Fruit fly (Drosophila melanogaster) whole organism, embryonic: Measurements from ENCODE around the gene CG31792.

Source experiments
- Aef1 ChIP-seq: fragments of 200-800 bp; sonication (Bioruptor generic); IDR thresholded peaks from 3 replicates; pipeline ENCODE4 v1.3.6; 2022; ENCODE audit warnings: missing biosample characterization, missing genetic modification characterization
- Atf3 ChIP-seq: fragments of 200-800 bp; sonication (Bioruptor generic); optimal IDR thresholded peaks from 3 replicates; lab custom pipeline; 2016; ENCODE audit warnings: missing biosample characterization, missing genetic modification characterization
- BEAF-32 ChIP-seq: fragments of 200-800 bp; sonication (Bioruptor generic); optimal IDR thresholded peaks from 3 replicates; lab custom pipeline; 2017; ENCODE audit warnings: missing biosample characterization, missing genetic modification characterization, mild to moderate bottlenecking, moderate library complexity, missing genetic modification reagents
- CG10565 ChIP-seq: fragments of 200-800 bp; sonication (Bioruptor generic); optimal IDR thresholded peaks from 3 replicates; lab custom pipeline; 2016; ENCODE audit warnings: missing biosample characterization, mild to moderate bottlenecking, missing genetic modification characterization
- CG10654 ChIP-seq: fragments of 200-800 bp; sonication (Bioruptor generic); optimal IDR thresholded peaks from 2 replicates; lab custom pipeline; 2016; ENCODE audit warnings: missing biosample characterization, missing genetic modification characterization
- CG10959 ChIP-seq: fragments of 200-800 bp; sonication (Bioruptor generic); IDR thresholded peaks from 2 replicates; pipeline ENCODE4 v1.3.6; 2022; ENCODE audit warnings: missing biosample characterization, missing genetic modification characterization
- CG11723 ChIP-seq: fragments of 200-800 bp; sonication (Bioruptor generic); optimal IDR thresholded peaks from 2 replicates; lab custom pipeline; 2017; ENCODE audit warnings: missing biosample characterization, mild to moderate bottlenecking, missing genetic modification characterization
- CG1233 ChIP-seq: fragments of 200-800 bp; sonication (Bioruptor generic); optimal IDR thresholded peaks from 4 replicates; lab custom pipeline; 2018; ENCODE audit warnings: missing biosample characterization, mild to moderate bottlenecking, missing genetic modification characterization
- CG12769 ChIP-seq: fragments of 200-800 bp; sonication (Bioruptor generic); optimal IDR thresholded peaks from 2 replicates; lab custom pipeline; 2019; ENCODE audit warnings: missing biosample characterization, mild to moderate bottlenecking, missing genetic modification characterization, moderate library complexity
- CG12942 ChIP-seq: fragments of 200-800 bp; sonication (Bioruptor generic); optimal IDR thresholded peaks from 3 replicates; lab custom pipeline; 2016; ENCODE audit warnings: missing biosample characterization, missing genetic modification characterization
- CG16813 ChIP-seq: fragments of 200-800 bp; sonication (Bioruptor generic); IDR thresholded peaks from 3 replicates; pipeline ENCODE4 v1.3.6; 2022; ENCODE audit warnings: missing biosample characterization, missing genetic modification characterization; ENCODE audit not compliant: partially characterized antibody
- CG17361 ChIP-seq: fragments of 200-800 bp; sonication (Bioruptor generic); IDR thresholded peaks from 3 replicates; pipeline ENCODE4 v1.3.6; 2022; ENCODE audit warnings: missing biosample characterization, missing genetic modification characterization
- CG1792 ChIP-seq: fragments of 200-800 bp; sonication (Bioruptor generic); optimal IDR thresholded peaks from 2 replicates; lab custom pipeline; 2016; ENCODE audit warnings: missing biosample characterization, missing genetic modification characterization
- CG2202 ChIP-seq: fragments of 200-800 bp; sonication (Bioruptor generic); optimal IDR thresholded peaks from 2 replicates; lab custom pipeline; 2018; ENCODE audit warnings: missing biosample characterization, mild to moderate bottlenecking, missing genetic modification characterization
- CG31224 ChIP-seq: fragments of 200-800 bp; sonication (Bioruptor generic); IDR thresholded peaks from 2 replicates; pipeline ENCODE4 v1.3.6; 2022; ENCODE audit warnings: missing biosample characterization, missing genetic modification characterization
- CG3163 ChIP-seq: fragments of 200-800 bp; sonication (Bioruptor generic); optimal IDR thresholded peaks from 3 replicates; lab custom pipeline; 2016; ENCODE audit warnings: missing biosample characterization, missing genetic modification characterization
- CG42726 ChIP-seq: fragments of 200-800 bp; sonication (Bioruptor generic); IDR thresholded peaks from 2 replicates; pipeline ENCODE4 v1.3.6; 2022; ENCODE audit warnings: missing biosample characterization, missing genetic modification characterization; ENCODE audit not compliant: partially characterized antibody
- CG6683 ChIP-seq: fragments of 200-800 bp; sonication (Bioruptor generic); optimal IDR thresholded peaks from 2 replicates; lab custom pipeline; 2017; ENCODE audit warnings: missing biosample characterization, mild to moderate bottlenecking, missing genetic modification characterization, missing genetic modification reagents
- CG6854 ChIP-seq: fragments of 200-800 bp; sonication (Bioruptor generic); optimal IDR thresholded peaks from 3 replicates; lab custom pipeline; 2017; ENCODE audit warnings: missing biosample characterization, mild to moderate bottlenecking, missing genetic modification characterization
- CG7372 ChIP-seq: fragments of 200-800 bp; sonication (Bioruptor generic); IDR thresholded peaks from 2 replicates; pipeline ENCODE4 v1.3.6; 2022; ENCODE audit warnings: missing biosample characterization, missing genetic modification characterization
- CG7928 ChIP-seq: fragments of 200-800 bp; sonication (Bioruptor generic); optimal IDR thresholded peaks from 2 replicates; lab custom pipeline; 2017; ENCODE audit warnings: missing biosample characterization, mild to moderate bottlenecking, missing genetic modification characterization
- CG9797 ChIP-seq: fragments of 200-800 bp; sonication (Bioruptor generic); optimal IDR thresholded peaks from 3 replicates; lab custom pipeline; 2018; ENCODE audit warnings: missing biosample characterization, mild to moderate bottlenecking, missing genetic modification characterization
- Camta ChIP-seq: fragments of 200-800 bp; sonication (Bioruptor generic); optimal IDR thresholded peaks from 2 replicates; lab custom pipeline; 2016; ENCODE audit warnings: missing biosample characterization, missing genetic modification characterization
- Chrac-16 ChIP-seq: fragments of 200-800 bp; sonication (Bioruptor generic); optimal IDR thresholded peaks from 3 replicates; lab custom pipeline; 2016; ENCODE audit warnings: missing biosample characterization, missing genetic modification characterization
- CrebB ChIP-seq: fragments of 200-800 bp; sonication (Bioruptor generic); optimal IDR thresholded peaks from 3 replicates; lab custom pipeline; 2018; ENCODE audit warnings: missing biosample characterization, mild to moderate bottlenecking, missing genetic modification characterization
- E2f2 ChIP-seq: fragments of 200-800 bp; sonication (Bioruptor generic); IDR thresholded peaks from 2 replicates; pipeline ENCODE4 v1.3.6; 2022; ENCODE audit warnings: missing biosample characterization, missing genetic modification characterization
- HHEX ChIP-seq: fragments of 200-800 bp; sonication (Bioruptor generic); optimal IDR thresholded peaks from 3 replicates; lab custom pipeline; 2017; ENCODE audit warnings: missing biosample characterization, mild to moderate bottlenecking, missing genetic modification characterization, missing genetic modification reagents
- Hmr ChIP-seq: fragments of 200-800 bp; sonication (Bioruptor generic); optimal IDR thresholded peaks from 3 replicates; lab custom pipeline; 2017; ENCODE audit warnings: mild to moderate bottlenecking, missing biosample characterization, missing genetic modification reagents, missing genetic modification characterization
- Mad ChIP-seq: fragments of 200-800 bp; sonication (Bioruptor generic); optimal IDR thresholded peaks from 2 replicates; lab custom pipeline; 2016; ENCODE audit warnings: missing biosample characterization, missing genetic modification characterization
- Med ChIP-seq: fragments of 200-800 bp; sonication (Bioruptor generic); peaks from one replicate; lab custom pipeline; 2016; ENCODE audit warnings: missing biosample characterization, missing genetic modification characterization, mild to moderate bottlenecking, inconsistent platforms, moderate library complexity
- ash1 ChIP-seq: fragments of 200-800 bp; sonication (Bioruptor generic); optimal IDR thresholded peaks from 2 replicates; lab custom pipeline; 2018; ENCODE audit warnings: missing biosample characterization, mild to moderate bottlenecking, missing genetic modification characterization
- bbx ChIP-seq: fragments of 200-800 bp; sonication (Bioruptor generic); IDR thresholded peaks from 2 replicates; pipeline ENCODE4 v1.3.6; 2022; ENCODE audit warnings: missing biosample characterization, missing genetic modification characterization; ENCODE audit not compliant: partially characterized antibody
- croc ChIP-seq: fragments of 200-800 bp; sonication (Bioruptor generic); conservative IDR thresholded peaks from 3 replicates; pipeline ENCODE4 v1.3.6; 2022; ENCODE audit warnings: missing biosample characterization, missing genetic modification characterization
- eyg ChIP-seq: fragments of 200-800 bp; sonication (Bioruptor generic); optimal IDR thresholded peaks from 3 replicates; lab custom pipeline; 2016; ENCODE audit warnings: missing biosample characterization, missing genetic modification characterization
- fru ChIP-seq: fragments of >200 bp; optimal IDR thresholded peaks from 2 replicates; lab custom pipeline; 2017
- ftz-f1 ChIP-seq: fragments of 200-800 bp; sonication (Bioruptor generic); optimal IDR thresholded peaks from 2 replicates; lab custom pipeline; 2016; ENCODE audit warnings: missing biosample characterization, missing genetic modification characterization
- grn ChIP-seq: fragments of 200-800 bp; sonication (Bioruptor generic); optimal IDR thresholded peaks from 3 replicates; lab custom pipeline; 2017; ENCODE audit warnings: missing biosample characterization, missing genetic modification characterization
- lilli ChIP-seq: fragments of 200-800 bp; sonication (Bioruptor generic); optimal IDR thresholded peaks from 3 replicates; lab custom pipeline; 2016; ENCODE audit warnings: missing biosample characterization, missing genetic modification characterization
- luna ChIP-seq: fragments of 200-800 bp; sonication (Bioruptor generic); optimal IDR thresholded peaks from 2 replicates; lab custom pipeline; 2016; ENCODE audit warnings: missing biosample characterization, missing genetic modification characterization
- pb ChIP-seq: fragments of 200-800 bp; sonication (Bioruptor generic); optimal IDR thresholded peaks from 3 replicates; lab custom pipeline; 2016; ENCODE audit warnings: missing biosample characterization, missing genetic modification characterization
- pfk ChIP-seq: fragments of 200-800 bp; sonication (Bioruptor generic); optimal IDR thresholded peaks from 2 replicates; lab custom pipeline; 2018; ENCODE audit warnings: missing biosample characterization, mild to moderate bottlenecking, missing genetic modification characterization, moderate library complexity
- psq ChIP-seq: fragments of 200-800 bp; sonication (Bioruptor generic); optimal IDR thresholded peaks from 2 replicates; lab custom pipeline; 2017; ENCODE audit warnings: missing biosample characterization, missing genetic modification characterization
- repo ChIP-seq: fragments of 200-800 bp; sonication (Bioruptor generic); optimal IDR thresholded peaks from 2 replicates; lab custom pipeline; 2016; ENCODE audit warnings: missing biosample characterization, missing genetic modification characterization
- run ChIP-seq: fragments of 200-800 bp; sonication (Bioruptor generic); optimal IDR thresholded peaks from 3 replicates; lab custom pipeline; 2018; ENCODE audit warnings: missing biosample characterization, mild to moderate bottlenecking, missing genetic modification characterization
- sisA ChIP-seq: fragments of 200-800 bp; sonication (Bioruptor generic); IDR thresholded peaks from 2 replicates; pipeline ENCODE4 v1.3.6; 2022; ENCODE audit warnings: missing biosample characterization, missing genetic modification characterization
- slou ChIP-seq: fragments of 200-800 bp; sonication (Bioruptor generic); optimal IDR thresholded peaks from 3 replicates; lab custom pipeline; 2016; ENCODE audit warnings: missing biosample characterization, missing genetic modification characterization
- stwl ChIP-seq: fragments of 200-800 bp; sonication (Bioruptor generic); optimal IDR thresholded peaks from 3 replicates; lab custom pipeline; 2018; ENCODE audit warnings: missing biosample characterization, mild to moderate bottlenecking, missing genetic modification characterization, moderate library complexity
- unc-4 ChIP-seq: fragments of 200-800 bp; sonication (Bioruptor generic); IDR thresholded peaks from 2 replicates; pipeline ENCODE4 v1.3.6; 2022; ENCODE audit warnings: missing biosample characterization, missing genetic modification characterization; ENCODE audit not compliant: partially characterized antibody
- vvl ChIP-seq: fragments of 200-800 bp; sonication (Bioruptor generic); IDR thresholded peaks from 2 replicates; pipeline ENCODE4 v1.3.6; 2022; ENCODE audit warnings: missing biosample characterization, missing genetic modification characterization
- zen ChIP-seq: fragments of 200-800 bp; sonication (Bioruptor generic); optimal IDR thresholded peaks from 3 replicates; lab custom pipeline; 2018; ENCODE audit warnings: missing biosample characterization, mild to moderate bottlenecking, missing genetic modification characterization, moderate library complexity

The CG31792 gene

DNA sequence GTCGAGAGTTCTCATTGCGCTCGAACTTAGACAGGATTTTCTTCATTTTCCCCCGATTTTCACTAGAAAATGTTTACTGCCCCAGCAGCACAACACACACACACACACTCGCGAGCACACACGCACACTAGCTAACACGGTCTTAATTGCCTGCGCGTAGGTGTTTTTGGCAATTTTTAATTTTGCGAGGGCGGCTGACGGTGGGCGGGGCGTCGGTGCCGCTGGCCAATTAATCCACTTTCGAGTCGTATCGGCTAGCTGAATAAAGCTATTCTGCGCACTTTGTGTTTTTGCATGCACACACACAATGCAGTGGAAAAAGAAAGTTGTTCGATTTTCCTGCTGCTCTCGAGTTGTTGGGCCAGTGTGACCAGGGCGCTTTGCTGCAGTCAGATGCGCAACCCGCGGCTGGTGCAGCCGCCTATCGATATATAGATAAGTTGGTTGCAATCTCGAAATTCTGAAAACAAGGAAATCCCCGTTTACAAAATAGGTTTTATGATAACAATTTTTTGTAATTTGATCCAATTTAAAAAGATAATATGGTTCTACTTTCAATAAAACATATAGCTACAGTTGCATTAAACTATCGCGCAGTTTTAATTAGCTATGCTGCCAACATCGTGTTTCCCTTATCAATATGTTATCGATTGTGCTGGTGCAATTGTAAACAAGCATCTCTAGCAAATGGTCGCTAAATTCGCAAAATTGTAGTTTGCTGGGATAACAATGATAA, 28.7 kb upstream of the CG31792 start, which contains the start of the genes Nak and Tango6 (continued):
- TF ChIP-seq sisA (GFP tag; lab: Robert Waterston, UW) (no peak), stwl (tag; lab: Kevin White, UChicago) (peak; percentile 81), CG9797 (peak; percentile 92), CrebB (no peak), fru (lab: Kevin White, UChicago) (no peak), Hmr (GFP tag; lab: Kevin White, UChicago) (peak; percentile 33), CG11723 (GFP tag; lab: Kevin White, UChicago) (no peak), Atf3 (GFP tag; lab: Kevin White, UChicago) (no peak), vvl (GFP tag; lab: Robert Waterston, UW) (0 out of 2 replicates have a peak, but pooled peaks have one; percentile 22), grn (GFP tag; lab: Kevin White, UChicago) (peak; percentile 33), pb (GFP tag; lab: Kevin White, UChicago) (peak; percentile 25), CG10959 (GFP tag; lab: Robert Waterston, UW) (no peak), CG12769 (tag; lab: Kevin White, UChicago) (no peak), HHEX (GFP tag; lab: Kevin White, UChicago) (no peak), Aef1 (no peak), CG12942 (GFP tag; lab: Kevin White, UChicago) (no peak), ftz-f1 (GFP tag; lab: Kevin White, UChicago) (peak; percentile 59), Chrac-16 (GFP tag; lab: Kevin White, UChicago) (peak; percentile 14), slou (no peak), CG6854 (GFP tag; lab: Kevin White, UChicago) (no peak), CG3163 (peak; percentile 4), CG42726 (GFP tag; lab: Robert Waterston, UW) (peak; percentile 59; the same call in 1 of the 2 replicates), luna (GFP tag; lab: Kevin White, UChicago) (peak; percentile 9), bbx (peak; percentile 83), ash1 (GFP tag; lab: Kevin White, UChicago) (no peak), CG7372 (GFP tag; lab: Robert Waterston, UW) (no peak), repo (no peak), Med (peak; percentile 83), CG10654 (GFP tag; lab: Kevin White, UChicago) (no peak), CG1792 (GFP tag; lab: Kevin White, UChicago) (peak; percentile 41), psq (GFP tag; lab: Kevin White, UChicago) (no peak), zen (tag; lab: Kevin White, UChicago) (peak; percentile 71), CG7928 (no peak), Camta (GFP tag; lab: Kevin White, UChicago) (peak; percentile 40), BEAF-32 (GFP tag; lab: Kevin White, UChicago) (peak; percentile 98), E2f2 (GFP tag; lab: Robert Waterston, UW) (peak; percentile 45), CG2202 (tag; lab: Kevin White, UChicago) (no peak), lilli (peak; percentile 49), croc (GFP tag; lab: Robert Waterston, UW) (no peak), pfk (no peak), run (no peak), unc-4 (peak; percentile 96), CG1233 (GFP tag; lab: Kevin White, UChicago) (no peak), CG31224 (GFP tag; lab: Robert Waterston, UW) (no peak), CG6683 (GFP tag; lab: Kevin White, UChicago) (no peak), CG10565 (GFP tag; lab: Kevin White, UChicago) (no peak), CG17361 (GFP tag; lab: Robert Waterston, UW) (peak; percentile 63; the same call in 2 of the 3 replicates), CG16813 (GFP tag; lab: Robert Waterston, UW) (peak; percentile 96), eyg (GFP tag; lab: Kevin White, UChicago) (no peak), Mad (GFP tag; lab: Kevin White, UChicago) (no peak)
